Fruit fly (Drosophila melanogaster): ENCODE data around the gene CG10077.

CG10077 gene

dm6 chr3L:6977391-6977790 lies 21.7 kb upstream of the CG10077 start (continued):
- TF ChIP-seq ranshi (GFP tag; IDR thresholded peaks at IDR 0.05) (no peak), Hmr (GFP tag; optimal IDR thresholded peaks at IDR 0.05) (peak; percentile 25), B-H1 (GFP tag; IDR thresholded peaks at IDR 0.05) (peak; percentile 52), chm (GFP tag; IDR thresholded peaks at IDR 0.05) (0 out of 2 replicates have a peak, but pooled peaks have one; percentile 51), fd64A (GFP tag; optimal IDR thresholded peaks at IDR 0.05) (no peak), sob (GFP tag; IDR thresholded peaks at IDR 0.05) (no peak; the same call in 1 of the 2 replicates), cg (GFP tag; optimal IDR thresholded peaks at IDR 0.05) (no peak), jing (GFP tag; optimal IDR thresholded peaks at IDR 0.05) (no peak), CG7839 (tag; optimal IDR thresholded peaks at IDR 0.05) (peak; percentile 64), Gug (GFP tag; IDR thresholded peaks at IDR 0.05) (peak; percentile 34; the same call in 1 of the 4 replicates), ac (GFP tag; optimal IDR thresholded peaks at IDR 0.05) (no peak), CG11085 (GFP tag; IDR thresholded peaks at IDR 0.05) (no peak), E2f1 (GFP tag; IDR thresholded peaks at IDR 0.05) (peak; percentile 65), fu2 (GFP tag; optimal IDR thresholded peaks at IDR 0.05) (no peak), CG9932 (GFP tag; IDR thresholded peaks at IDR 0.05) (no peak), bsh (GFP tag; optimal IDR thresholded peaks at IDR 0.05) (peak in 1 of 2 experiments; percentile 74), CG11093 (GFP tag; IDR thresholded peaks at IDR 0.05) (peak; percentile 33; the same call in 1 of the 3 replicates), CG12659 (GFP tag; optimal IDR thresholded peaks at IDR 0.05) (peak; percentile 32), Lhr (GFP tag; optimal IDR thresholded peaks at IDR 0.05) (peak; percentile 3), NC2β (GFP tag; optimal IDR thresholded peaks at IDR 0.05) (no peak), CG31388 (GFP tag; optimal IDR thresholded peaks at IDR 0.05) (no peak), Abd-B (GFP tag; optimal IDR thresholded peaks at IDR 0.05) (peak; percentile 62), wor (GFP tag; IDR thresholded peaks at IDR 0.05) (peak; percentile 44), CG32772 (GFP tag; IDR thresholded peaks at IDR 0.05) (0 out of 2 replicates have a peak, but pooled peaks have one; percentile 24), CG11247 (GFP tag; IDR thresholded peaks at IDR 0.05) (peak; percentile 37; the same call in 1 of the 2 replicates), Deaf1 (tag; optimal IDR thresholded peaks at IDR 0.05) (no peak), klu (GFP tag; IDR thresholded peaks at IDR 0.05) (no peak), nmo (GFP tag; optimal IDR thresholded peaks at IDR 0.05) (peak; percentile 65), sens (GFP tag) (no peak), inv (GFP tag; IDR thresholded peaks at IDR 0.05; ENCODE audit: partially characterized antibody) (no peak), Mes4 (GFP tag; optimal IDR thresholded peaks at IDR 0.05) (no peak), Poxn (GFP tag; IDR thresholded peaks at IDR 0.05) (0 out of 2 replicates have a peak, but pooled peaks have one; percentile 6), org-1 (GFP tag; optimal IDR thresholded peaks at IDR 0.05) (peak; percentile 9), CG11456 (GFP tag; IDR thresholded peaks at IDR 0.05) (peak; percentile 45; the same call in 1 of the 3 replicates), CG14050 (GFP tag; IDR thresholded peaks at IDR 0.05) (peak; percentile 40; the same call in 1 of the 3 replicates), CG7357 (GFP tag; IDR thresholded peaks at IDR 0.05) (no peak), grn (GFP tag; optimal IDR thresholded peaks at IDR 0.05) (no peak), Taf1 (GFP tag; IDR thresholded peaks at IDR 0.05) (no peak), rib (GFP tag; IDR thresholded peaks at IDR 0.05) (no peak), Bteb2 (GFP tag; optimal IDR thresholded peaks at IDR 0.05) (no peak), Max (GFP tag; optimal IDR thresholded peaks at IDR 0.05) (no peak), CG12391 (tag; optimal IDR thresholded peaks at IDR 0.05) (peak; percentile 75), CG14860 (GFP tag; IDR thresholded peaks at IDR 0.05; ENCODE audit: partially characterized antibody) (no peak), CG9437 (GFP tag; optimal IDR thresholded peaks at IDR 0.05) (peak; percentile 19), CG16813 (GFP tag; IDR thresholded peaks at IDR 0.05; ENCODE audit: partially characterized antibody) (no peak), ham (GFP tag; IDR thresholded peaks at IDR 0.05) (no peak), tna (GFP tag; IDR thresholded peaks at IDR 0.05; ENCODE audit: partially characterized antibody) (no peak), tio (GFP tag; optimal IDR thresholded peaks at IDR 0.05) (peak; percentile 27), Bgb (GFP tag; IDR thresholded peaks at IDR 0.05; ENCODE audit: partially characterized antibody) (no peak), Xrp1 (GFP tag; IDR thresholded peaks at IDR 0.05) (peak; percentile 63), Nf-YB (GFP tag; optimal IDR thresholded peaks at IDR 0.05) (peak; percentile 1)

Measured in whole organism, embryonic.